Worm (Caenorhabditis elegans) whole organism, mixed stage, embryonic: Measurements from ENCODE around the gene cri-2.

Experiments
- M03D4.4 ChIP-seq: sonication (generic microtip); optimal IDR thresholded peaks from 2 replicates; lab custom pipeline; 2017; ENCODE audit warnings: mild to moderate bottlenecking, missing genetic modification characterization, missing compliant biosample characterization
- bed-3 ChIP-seq: fragments of 200-800 bp; sonication (Bioruptor generic); optimal IDR thresholded peaks from 3 replicates; lab custom pipeline; 2018; ENCODE audit warnings: mild to moderate bottlenecking, missing genetic modification characterization, moderate library complexity, missing compliant biosample characterization
- blmp-1 ChIP-seq: fragments of 150-350 bp; optimal IDR thresholded peaks from 2 replicates; lab custom pipeline; 2014; ENCODE audit warnings: missing biosample characterization, missing genetic modification characterization
- ceh-39 ChIP-seq: fragments of 150-350 bp; optimal IDR thresholded peaks from 2 replicates; lab custom pipeline; 2014; ENCODE audit warnings: missing biosample characterization, missing genetic modification characterization
- ceh-43 ChIP-seq: fragments of 200-800 bp; sonication (Bioruptor generic); optimal IDR thresholded peaks from 2 replicates; lab custom pipeline; 2018; ENCODE audit warnings: mild to moderate bottlenecking, missing genetic modification characterization, moderate library complexity, missing compliant biosample characterization
- ceh-83 ChIP-seq: fragments of 200-800 bp; sonication (Bioruptor generic); optimal IDR thresholded peaks from 2 replicates; lab custom pipeline; 2018; ENCODE audit warnings: mild to moderate bottlenecking, missing genetic modification characterization, missing compliant biosample characterization
- ces-1 ChIP-seq: fragments of 150-350 bp; optimal IDR thresholded peaks from 2 replicates; lab custom pipeline; 2014; ENCODE audit warnings: missing biosample characterization, missing genetic modification reagents, missing genetic modification characterization
- cnd-1 ChIP-seq: fragments of 200-800 bp; sonication (Bioruptor generic); optimal IDR thresholded peaks from 2 replicates; lab custom pipeline; 2018; ENCODE audit warnings: mild to moderate bottlenecking, missing genetic modification characterization, missing compliant biosample characterization
- drap-1 ChIP-seq: fragments of 200-800 bp; sonication (Bioruptor generic); optimal IDR thresholded peaks from 3 replicates; lab custom pipeline; 2018; ENCODE audit warnings: mild to moderate bottlenecking, missing genetic modification characterization, missing compliant biosample characterization
- flh-1 ChIP-seq: fragments of 200-800 bp; sonication (Bioruptor generic); optimal IDR thresholded peaks from 2 replicates; lab custom pipeline; 2018; ENCODE audit warnings: mild to moderate bottlenecking, missing genetic modification characterization, moderate library complexity, missing compliant biosample characterization
- ham-2 ChIP-seq: fragments of 200-800 bp; sonication (Bioruptor generic); optimal IDR thresholded peaks from 2 replicates; lab custom pipeline; 2018; ENCODE audit warnings: mild to moderate bottlenecking, missing genetic modification characterization, missing compliant biosample characterization
- hlh-1 ChIP-seq: fragments of 150-350 bp; optimal IDR thresholded peaks from 2 replicates; lab custom pipeline; 2014; ENCODE audit warnings: missing biosample characterization, missing genetic modification reagents, missing genetic modification characterization
- lin-13 ChIP-seq: fragments of 150-350 bp; optimal IDR thresholded peaks from 2 replicates; lab custom pipeline; 2014; ENCODE audit warnings: missing biosample characterization, missing genetic modification characterization
- lin-32 ChIP-seq: fragments of 200-800 bp; sonication (Bioruptor generic); optimal IDR thresholded peaks from 2 replicates; lab custom pipeline; 2018; ENCODE audit warnings: mild to moderate bottlenecking, missing genetic modification characterization, missing compliant biosample characterization
- lsy-2 ChIP-seq: fragments of 150-350 bp; optimal IDR thresholded peaks from 2 replicates; lab custom pipeline; 2014; ENCODE audit warnings: missing biosample characterization, missing genetic modification characterization
- mep-1 ChIP-seq: fragments of 150-350 bp; optimal IDR thresholded peaks from 2 replicates; lab custom pipeline; 2017; ENCODE audit warnings: missing biosample characterization, missing genetic modification reagents, missing genetic modification characterization, inconsistent platforms
- mls-2 ChIP-seq: sonication (generic microtip); optimal IDR thresholded peaks from 2 replicates; lab custom pipeline; 2016; ENCODE audit warnings: mild to moderate bottlenecking, missing genetic modification characterization, moderate library complexity, missing compliant biosample characterization
- nhr-12 ChIP-seq: fragments of 150-350 bp; optimal IDR thresholded peaks from 2 replicates; lab custom pipeline; 2014; ENCODE audit warnings: missing biosample characterization, missing genetic modification characterization
- nhr-2 ChIP-seq: fragments of 150-350 bp; optimal IDR thresholded peaks from 2 replicates; lab custom pipeline; 2014; ENCODE audit warnings: missing biosample characterization, missing genetic modification characterization
- nhr-237 ChIP-seq: fragments of 150-350 bp; optimal IDR thresholded peaks from 2 replicates; lab custom pipeline; 2014; ENCODE audit warnings: missing biosample characterization, missing genetic modification characterization
- pha-4 ChIP-seq: fragments of 150-350 bp; optimal IDR thresholded peaks from 2 replicates; lab custom pipeline; 2018; ENCODE audit warnings: missing biosample characterization, missing genetic modification reagents, missing genetic modification characterization
- sem-2 ChIP-seq: fragments of 200-800 bp; sonication (Bioruptor generic); optimal IDR thresholded peaks from 2 replicates; lab custom pipeline; 2018; ENCODE audit warnings: mild to moderate bottlenecking, missing genetic modification characterization, missing compliant biosample characterization
- snpc-4 ChIP-seq: fragments of 150-350 bp; optimal IDR thresholded peaks from 2 replicates; lab custom pipeline; 2014; ENCODE audit warnings: missing biosample characterization, missing genetic modification characterization
- sptf-1 ChIP-seq: sonication (generic microtip); optimal IDR thresholded peaks from 2 replicates; lab custom pipeline; 2017; ENCODE audit warnings: mild to moderate bottlenecking, missing genetic modification characterization, moderate library complexity, missing compliant biosample characterization
- unc-120 ChIP-seq: sonication (generic microtip); optimal IDR thresholded peaks from 2 replicates; lab custom pipeline; 2017; ENCODE audit warnings: missing genetic modification characterization, missing compliant biosample characterization; ENCODE audit not compliant: poor library complexity, severe bottlenecking
- unc-39 ChIP-seq: fragments of 150-350 bp; optimal IDR thresholded peaks from 2 replicates; lab custom pipeline; 2014; ENCODE audit warnings: missing biosample characterization, missing genetic modification characterization
- unc-62 ChIP-seq: fragments of 150-350 bp; optimal IDR thresholded peaks from 2 replicates; lab custom pipeline; 2014; ENCODE audit warnings: missing biosample characterization, missing genetic modification reagents, missing genetic modification characterization
- ztf-11 ChIP-seq: fragments of 150-350 bp; optimal IDR thresholded peaks from 2 replicates; lab custom pipeline; 2014; ENCODE audit warnings: missing biosample characterization, missing genetic modification characterization

cri-2 gene

ce11 chrV:8221083-8221538, 19.5 kb downstream of the cri-2 start, which contains the start of the genes cogc-6 and air-1:
Gene cogc-6 (minus strand): TSS chrV:8221316.
Gene air-1 (plus strand): TSS chrV:8221488.
- TF ChIP-seq hlh-1, result no peak
- TF ChIP-seq bed-3 (GFP tag; lab: Kevin White, UChicago), result no peak
- no peak for TF ChIP-seq nhr-12 (tag; lab: Kevin White, UChicago)
- TF ChIP-seq ceh-39, result no peak
- TF ChIP-seq lin-13, result no peak
- TF ChIP-seq ceh-43, result no peak
- TF ChIP-seq mep-1 (tag; lab: Kevin White, UChicago), result peak; percentile 8
- TF ChIP-seq unc-120, result no peak
- peak; percentile 35 for TF ChIP-seq pha-4 (tag; lab: Kevin White, UChicago)
- TF ChIP-seq flh-1, result no peak

ce11 chrV:8223417-8223816, 21.8 kb downstream of the cri-2 start:
- TF ChIP-seq unc-120 (no peak), lsy-2 (tag; lab: Kevin White, UChicago) (no peak), bed-3 (GFP tag; lab: Kevin White, UChicago) (no peak), cnd-1 (tag; lab: Kevin White, UChicago) (no peak)
- TF ChIP-seq, all 35 proteins: peak for 0

- TF ChIP-seq sem-2 (GFP tag; lab: Kevin White, UChicago) (no peak), lin-13 (no peak), unc-39 (tag; lab: Kevin White, UChicago) (no peak), unc-62 (GFP tag; lab: Kevin White, UChicago) (no peak), ham-2 (GFP tag; lab: Kevin White, UChicago) (no peak), mls-2 (no peak), nhr-237 (tag; lab: Kevin White, UChicago) (no peak), blmp-1 (tag; lab: Kevin White, UChicago) (no peak), ces-1 (GFP tag; lab: Kevin White, UChicago) (no peak), nhr-12 (tag; lab: Kevin White, UChicago) (no peak), hlh-1 (no peak), drap-1 (no peak), nhr-2 (tag; lab: Kevin White, UChicago) (no peak), snpc-4 (tag; lab: Kevin White, UChicago) (no peak), ztf-11 (tag; lab: Kevin White, UChicago) (no peak)
Observed at ce11 chrV:8224634-8225033, 23.0 kb downstream of the cri-2 start, which contains the start of gene pax-1. Gene pax-1 (plus strand): TSS chrV:8224934.

ce11 chrV:8226812-8227211, 25.2 kb downstream of the cri-2 start, which contains the start of gene K07C11.10:
Gene K07C11.10 (minus strand): TSS chrV:8226912.
- TF ChIP-seq cnd-1 (tag; lab: Kevin White, UChicago) (no peak), sptf-1 (no peak), M03D4.4 (tag; lab: Kevin White, UChicago) (no peak), lsy-2 (tag; lab: Kevin White, UChicago) (no peak), ceh-43 (no peak)

- TF ChIP-seq mls-2 (no peak), unc-39 (tag; lab: Kevin White, UChicago) (no peak), lsy-2 (tag; lab: Kevin White, UChicago) (peak; percentile 39), lin-13 (peak; percentile 17), hlh-1 (peak; percentile 4), unc-120 (peak; percentile 95), drap-1 (peak; percentile 83), pha-4 (tag; lab: Kevin White, UChicago) (peak; percentile 39), ceh-39 (peak; percentile 39), mep-1 (tag; lab: Kevin White, UChicago) (peak; percentile 23), sptf-1 (peak; percentile 31), cnd-1 (tag; lab: Kevin White, UChicago) (peak; percentile 8), nhr-237 (tag; lab: Kevin White, UChicago) (no peak)
Observed at ce11 chrV:8228712-8229119, 27.1 kb downstream of the cri-2 start.

DNA sequence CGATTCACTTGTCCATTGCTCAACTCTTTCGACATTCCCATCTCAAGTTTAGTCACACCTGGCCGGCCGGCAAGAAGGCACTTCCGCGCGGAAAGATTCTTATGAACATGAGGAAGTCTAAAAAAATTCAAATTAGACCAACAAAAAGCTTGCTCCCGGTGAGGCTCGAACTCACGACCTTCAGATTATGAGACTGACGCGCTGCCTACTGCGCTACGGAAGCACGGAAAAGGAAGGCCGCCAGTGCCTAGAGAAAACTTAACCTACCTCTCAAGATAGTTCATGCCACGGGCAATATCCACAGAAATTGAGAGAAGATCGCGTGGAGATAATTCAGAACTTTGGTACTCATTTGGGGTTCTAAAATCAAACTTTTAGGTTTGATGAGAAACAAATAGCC, 28.4 kb downstream of the cri-2 start:
- peak; percentile 5 for TF ChIP-seq M03D4.4 (tag; lab: Kevin White, UChicago)
- TF ChIP-seq drap-1, result peak; percentile 11
- peak; percentile 38 for TF ChIP-seq unc-120
- TF ChIP-seq ceh-83, result peak; percentile 68
- no peak for TF ChIP-seq blmp-1 (tag; lab: Kevin White, UChicago)
- no peak for TF ChIP-seq nhr-2 (tag; lab: Kevin White, UChicago)

- TF ChIP-seq M03D4.4 (tag; lab: Kevin White, UChicago) (peak; percentile 57), flh-1 (no peak), cnd-1 (tag; lab: Kevin White, UChicago) (peak; percentile 46), lin-32 (peak; percentile 18), drap-1 (peak; percentile 45), ceh-83 (peak; percentile 74), hlh-1 (peak; percentile 71), mls-2 (no peak), ham-2 (GFP tag; lab: Kevin White, UChicago) (peak; percentile 45)
Observed at ce11 chrV:8235331-8235730, 33.7 kb downstream of the cri-2 start.
